Worm (Caenorhabditis elegans) whole organism, young adult: ENCODE results near the gene Y14H12A.1.

Source experiments
- F39B2.1 ChIP-seq: fragments of 200-800 bp; sonication (Bioruptor generic); IDR thresholded peaks from 2 replicates; pipeline ENCODE4 v1.3.6; 2022; ENCODE audit warnings: missing genetic modification reagents, missing genetic modification characterization, missing compliant biosample characterization
- F49E8.2 ChIP-seq: sonication (generic microtip); optimal IDR thresholded peaks from 3 replicates; lab custom pipeline; 2017; ENCODE audit warnings: missing genetic modification characterization, mild to moderate bottlenecking, missing compliant biosample characterization, antibody characterized with exemption, moderate library complexity; ENCODE audit not compliant: insufficient read depth
- athp-1 ChIP-seq: sonication (generic microtip); optimal IDR thresholded peaks from 2 replicates; lab custom pipeline; 2017; ENCODE audit warnings: mild to moderate bottlenecking, missing genetic modification characterization, missing compliant biosample characterization
- ceh-40 ChIP-seq: fragments of 200-800 bp; sonication (Bioruptor generic); IDR thresholded peaks from 2 replicates; pipeline ENCODE4 v1.3.6; 2022; ENCODE audit warnings: missing genetic modification characterization, missing compliant biosample characterization
- ceh-79 ChIP-seq: sonication (generic microtip); optimal IDR thresholded peaks from 2 replicates; lab custom pipeline; 2017; ENCODE audit warnings: mild to moderate bottlenecking, missing genetic modification characterization, missing compliant biosample characterization
- dpl-1 ChIP-seq: fragments of 150-350 bp; optimal IDR thresholded peaks from 2 replicates; lab custom pipeline; 2014; ENCODE audit warnings: missing biosample characterization, missing genetic modification reagents, missing genetic modification characterization
- hsf-1 ChIP-seq: fragments of 200-800 bp; sonication (Bioruptor generic); IDR thresholded peaks from 2 replicates; pipeline ENCODE4 v1.3.6; 2022; ENCODE audit warnings: missing genetic modification reagents, missing genetic modification characterization, missing compliant biosample characterization
- nhr-90 ChIP-seq: sonication (generic microtip); optimal IDR thresholded peaks from 2 replicates; lab custom pipeline; 2016; ENCODE audit warnings: missing genotype, mild to moderate bottlenecking, missing genetic modification characterization, missing compliant biosample characterization
- pha-4 ChIP-seq: fragments of 150-350 bp; sonication (generic microtip); optimal IDR thresholded peaks from 2 replicates; lab custom pipeline; 2014; ENCODE audit warnings: missing biosample characterization, missing genetic modification reagents, missing genetic modification characterization
- unc-130 ChIP-seq: sonication (generic microtip); optimal IDR thresholded peaks from 2 replicates; lab custom pipeline; 2016; ENCODE audit warnings: missing genetic modification reagents, missing genetic modification characterization, missing compliant biosample characterization
- ztf-22 ChIP-seq: fragments of 200-800 bp; sonication (Bioruptor generic); optimal IDR thresholded peaks from 2 replicates; lab custom pipeline; 2018; ENCODE audit warnings: mild to moderate bottlenecking, missing genetic modification characterization, moderate library complexity, missing compliant biosample characterization
- ztf-28 ChIP-seq: fragments of 200-800 bp; sonication (Bioruptor generic); IDR thresholded peaks from 2 replicates; pipeline ENCODE4 v1.3.6; 2022; ENCODE audit warnings: missing genetic modification reagents, missing genetic modification characterization, missing compliant biosample characterization
- ztf-6 ChIP-seq: fragments of 200-800 bp; sonication (Bioruptor generic); IDR thresholded peaks from 2 replicates; pipeline ENCODE4 v1.3.6; 2022; ENCODE audit warnings: missing genetic modification reagents, missing genetic modification characterization, missing compliant biosample characterization

DNA sequence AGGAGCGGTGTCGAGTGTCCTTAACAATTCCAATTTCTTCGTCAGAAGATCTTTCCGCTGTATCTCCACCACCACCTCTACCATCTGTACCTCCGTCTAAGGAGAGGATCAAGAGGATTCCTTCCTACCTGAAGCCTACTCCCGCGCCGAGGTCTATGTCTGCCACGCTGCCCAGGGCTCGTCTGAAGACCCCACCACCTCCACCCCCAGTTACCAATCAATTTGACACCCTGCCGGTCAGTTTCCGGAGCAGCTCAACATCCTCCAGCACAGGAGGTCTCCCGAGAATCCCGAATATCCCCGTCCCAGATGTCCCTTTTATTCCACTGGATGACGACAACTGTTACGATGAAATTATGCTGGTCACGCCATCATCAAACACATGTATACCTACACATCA lies 15.0 kb downstream of the Y14H12A.1 start:
- TF ChIP-seq F49E8.2 (tag; lab: Kevin White, UChicago): no peak
- no peak for TF ChIP-seq ceh-40 (GFP tag; lab: Robert Waterston, UW)
- TF ChIP-seq nhr-90: no peak
- TF ChIP-seq ztf-28 (GFP tag; lab: Robert Waterston, UW): no peak
- TF ChIP-seq athp-1 (tag; lab: Kevin White, UChicago): no peak
- TF ChIP-seq pha-4 (tag; lab: Kevin White, UChicago): no peak
- TF ChIP-seq dpl-1 (GFP tag; lab: Kevin White, UChicago): no peak
- no peak for TF ChIP-seq ceh-79 (tag; lab: Kevin White, UChicago)
- TF ChIP-seq ztf-6 (GFP tag; lab: Robert Waterston, UW): no peak
- TF ChIP-seq hsf-1 (GFP tag; lab: Robert Waterston, UW): no peak
- no peak for TF ChIP-seq ztf-22 (GFP tag; lab: Kevin White, UChicago)
- TF ChIP-seq unc-130 (GFP tag; lab: Kevin White, UChicago): no peak
- no peak for TF ChIP-seq F39B2.1 (GFP tag; lab: Robert Waterston, UW)
